Worm (Caenorhabditis elegans) whole organism, L2 larva: Measurements from ENCODE around the gene Y75B8A.34.

Experiments
- C34F6.9 ChIP-seq: fragments of 150-350 bp; optimal IDR thresholded peaks from 2 replicates; lab custom pipeline; 2014; ENCODE audit warnings: missing biosample characterization, missing genetic modification characterization
- F13H6.1 ChIP-seq: sonication (generic microtip); optimal IDR thresholded peaks from 2 replicates; lab custom pipeline; 2016; ENCODE audit warnings: missing genetic modification characterization, missing compliant biosample characterization
- R02D3.7 ChIP-seq: fragments of 150-350 bp; optimal IDR thresholded peaks from 2 replicates; lab custom pipeline; 2014; ENCODE audit warnings: missing biosample characterization, missing genetic modification characterization
- Y55F3AM.14 ChIP-seq: fragments of 200-800 bp; sonication (Bioruptor generic); optimal IDR thresholded peaks from 2 replicates; lab custom pipeline; 2018; ENCODE audit warnings: mild to moderate bottlenecking, missing genetic modification characterization, missing compliant biosample characterization
- ZK546.5 ChIP-seq: sonication (generic microtip); optimal IDR thresholded peaks from 2 replicates; lab custom pipeline; 2017; ENCODE audit warnings: missing biosample characterization, missing genetic modification characterization
- alr-1 ChIP-seq: fragments of 150-350 bp; optimal IDR thresholded peaks from 2 replicates; lab custom pipeline; 2014; ENCODE audit warnings: missing biosample characterization, missing genetic modification characterization
- aly-2 ChIP-seq: fragments of 150-350 bp; optimal IDR thresholded peaks from 2 replicates; lab custom pipeline; 2014; ENCODE audit warnings: missing biosample characterization, missing genetic modification characterization
- ama-1 ChIP-seq: fragments of 150-350 bp; optimal IDR thresholded peaks from 2 replicates; lab custom pipeline; 2018; ENCODE audit warnings: inconsistent platforms
- blmp-1 ChIP-seq: sonication (generic microtip); optimal IDR thresholded peaks from 2 replicates; lab custom pipeline; 2017; ENCODE audit warnings: missing genetic modification characterization, mild to moderate bottlenecking, missing compliant biosample characterization, antibody characterized with exemption, moderate library complexity; ENCODE audit not compliant: insufficient read depth
- ceh-16 ChIP-seq: fragments of 150-350 bp; optimal IDR thresholded peaks from 2 replicates; lab custom pipeline; 2014; ENCODE audit warnings: missing biosample characterization, missing genetic modification characterization
- ceh-82 ChIP-seq: fragments of 150-350 bp; optimal IDR thresholded peaks from 2 replicates; lab custom pipeline; 2014; ENCODE audit warnings: missing biosample characterization, missing genetic modification characterization
- crh-2 ChIP-seq: sonication (generic microtip); optimal IDR thresholded peaks from 2 replicates; lab custom pipeline; 2017; ENCODE audit warnings: missing biosample characterization, missing genetic modification characterization
- dmd-4 ChIP-seq: sonication (generic microtip); optimal IDR thresholded peaks from 2 replicates; lab custom pipeline; 2017; ENCODE audit warnings: missing biosample characterization, missing genetic modification characterization
- egl-27 ChIP-seq: sonication (generic microtip); optimal IDR thresholded peaks from 3 replicates; lab custom pipeline; 2017; ENCODE audit warnings: missing biosample characterization, missing genetic modification reagents, missing genetic modification characterization
- elt-1 ChIP-seq: fragments of 150-350 bp; optimal IDR thresholded peaks from 2 replicates; lab custom pipeline; 2014; ENCODE audit warnings: missing biosample characterization, missing genetic modification characterization
- elt-3 ChIP-seq: sonication (generic microtip); optimal IDR thresholded peaks from 2 replicates; lab custom pipeline; 2017; ENCODE audit warnings: missing biosample characterization, missing genetic modification characterization
- fos-1 ChIP-seq: fragments of 150-350 bp; optimal IDR thresholded peaks from 2 replicates; lab custom pipeline; 2014; ENCODE audit warnings: missing biosample characterization, missing genetic modification characterization
- gmeb-1 ChIP-seq: fragments of 150-350 bp; optimal IDR thresholded peaks from 2 replicates; lab custom pipeline; 2014; ENCODE audit warnings: missing biosample characterization, missing genetic modification characterization
- lin-11 ChIP-seq: fragments of 150-350 bp; sonication (generic microtip); optimal IDR thresholded peaks from 2 replicates; lab custom pipeline; 2014; ENCODE audit warnings: missing biosample characterization, missing genetic modification characterization, inconsistent platforms, mixed read lengths
- lin-13 ChIP-seq: fragments of 150-350 bp; optimal IDR thresholded peaks from 2 replicates; lab custom pipeline; 2014; ENCODE audit warnings: missing biosample characterization, missing genetic modification reagents, missing genetic modification characterization
- lin-39 ChIP-seq: fragments of 150-350 bp; optimal IDR thresholded peaks from 2 replicates; lab custom pipeline; 2014; ENCODE audit warnings: missing biosample characterization, missing genetic modification reagents, missing genetic modification characterization
- lsy-2 ChIP-seq, 2 experiments: fragments of 150-350 bp in 1 of 2; sonication (generic microtip) in 1 of 2; optimal IDR thresholded peaks; 2 replicates each; lab custom pipeline; 2014 to 2017; ENCODE audit warnings: missing biosample characterization in 2 of 2, missing genetic modification characterization in 2 of 2
- mab-5 ChIP-seq: fragments of 150-350 bp; optimal IDR thresholded peaks from 2 replicates; lab custom pipeline; 2014; ENCODE audit warnings: missing biosample characterization, missing genetic modification characterization
- mbf-1 ChIP-seq: sonication (generic microtip); optimal IDR thresholded peaks from 2 replicates; lab custom pipeline; 2017; ENCODE audit warnings: missing biosample characterization, missing genetic modification characterization
- mdl-1 ChIP-seq, 2 experiments: fragments of 150-350 bp in 1 of 2; sonication (generic microtip) in 1 of 2; optimal IDR thresholded peaks; 2 replicates each; lab custom pipeline; 2017; ENCODE audit warnings: missing biosample characterization in 2 of 2, missing genetic modification characterization in 2 of 2
- nhr-10 ChIP-seq: sonication (generic microtip); optimal IDR thresholded peaks from 2 replicates; lab custom pipeline; 2017; ENCODE audit warnings: missing biosample characterization, missing genetic modification characterization
- nhr-11 ChIP-seq: fragments of 150-350 bp; optimal IDR thresholded peaks from 2 replicates; lab custom pipeline; 2014; ENCODE audit warnings: missing biosample characterization, missing genetic modification characterization
- nhr-12 ChIP-seq: fragments of 150-350 bp; optimal IDR thresholded peaks from 2 replicates; lab custom pipeline; 2014; ENCODE audit warnings: missing biosample characterization, missing genetic modification characterization
- nhr-129 ChIP-seq: fragments of 150-350 bp; optimal IDR thresholded peaks from 2 replicates; lab custom pipeline; 2014; ENCODE audit warnings: missing biosample characterization, missing genetic modification characterization
- nhr-21 ChIP-seq: fragments of 150-350 bp; optimal IDR thresholded peaks from 2 replicates; lab custom pipeline; 2014; ENCODE audit warnings: missing biosample characterization, missing genetic modification characterization
- nhr-23 ChIP-seq: fragments of 150-350 bp; optimal IDR thresholded peaks from 2 replicates; lab custom pipeline; 2014; ENCODE audit warnings: missing biosample characterization, missing genetic modification reagents, missing genetic modification characterization
- nhr-237 ChIP-seq: fragments of 150-350 bp; optimal IDR thresholded peaks from 2 replicates; lab custom pipeline; 2014; ENCODE audit warnings: missing biosample characterization, missing genetic modification characterization
- nhr-25 ChIP-seq: fragments of 150-350 bp; sonication (generic microtip); optimal IDR thresholded peaks from 3 replicates; lab custom pipeline; 2014; ENCODE audit warnings: missing biosample characterization, missing genetic modification characterization
- nhr-6 ChIP-seq: fragments of 150-350 bp; optimal IDR thresholded peaks from 2 replicates; lab custom pipeline; 2014; ENCODE audit warnings: missing biosample characterization, missing genetic modification characterization
- nhr-77 ChIP-seq: fragments of 150-350 bp; optimal IDR thresholded peaks from 2 replicates; lab custom pipeline; 2014; ENCODE audit warnings: missing biosample characterization, missing genetic modification characterization
- peb-1 ChIP-seq: fragments of 150-350 bp; optimal IDR thresholded peaks from 2 replicates; lab custom pipeline; 2014; ENCODE audit warnings: missing biosample characterization, missing genetic modification characterization
- sem-4 ChIP-seq: fragments of 150-350 bp; optimal IDR thresholded peaks from 2 replicates; lab custom pipeline; 2014; ENCODE audit warnings: missing biosample characterization, missing genetic modification reagents, missing genetic modification characterization
- skn-1 ChIP-seq: sonication (generic microtip); optimal IDR thresholded peaks from 2 replicates; lab custom pipeline; 2017; ENCODE audit warnings: missing biosample characterization, missing genetic modification characterization
- sma-3 ChIP-seq: sonication (generic microtip); optimal IDR thresholded peaks from 2 replicates; lab custom pipeline; 2016; ENCODE audit warnings: missing genetic modification reagents, missing genetic modification characterization, missing compliant biosample characterization
- sma-9 ChIP-seq, 2 experiments: fragments of 150-350 bp in 1 of 2; sonication (generic microtip) in 1 of 2; optimal IDR thresholded peaks; 2 replicates each; lab custom pipeline; 2014 to 2016; ENCODE audit warnings: missing genetic modification characterization in 2 of 2, mild to moderate bottlenecking in 1 of 2, missing biosample characterization in 1 of 2, missing compliant biosample characterization in 1 of 2, missing genetic modification reagents in 1 of 2, moderate library complexity in 1 of 2
- snpc-4 ChIP-seq: fragments of 150-350 bp; optimal IDR thresholded peaks from 2 replicates; lab custom pipeline; 2014; ENCODE audit warnings: missing biosample characterization, missing genetic modification characterization
- unc-39 ChIP-seq: fragments of 150-350 bp; optimal IDR thresholded peaks from 2 replicates; lab custom pipeline; 2014; ENCODE audit warnings: missing biosample characterization, missing genetic modification characterization
- unc-55 ChIP-seq: fragments of 150-350 bp; sonication (generic microtip); optimal IDR thresholded peaks from 3 replicates; lab custom pipeline; 2014; ENCODE audit warnings: missing biosample characterization, missing genetic modification reagents, missing genetic modification characterization
- unc-62 ChIP-seq: fragments of 150-350 bp; optimal IDR thresholded peaks from 2 replicates; lab custom pipeline; 2014; ENCODE audit warnings: missing biosample characterization, missing genetic modification reagents, missing genetic modification characterization
- zag-1 ChIP-seq: fragments of 150-350 bp; optimal IDR thresholded peaks from 2 replicates; lab custom pipeline; 2014; ENCODE audit warnings: missing biosample characterization, missing genetic modification characterization
- ztf-1 ChIP-seq: fragments of 200-800 bp; sonication (Bioruptor generic); conservative IDR thresholded peaks from 2 replicates; pipeline ENCODE4 v1.3.6; 2022; ENCODE audit warnings: missing genetic modification characterization, missing compliant biosample characterization
- ztf-11 ChIP-seq: sonication (generic microtip); optimal IDR thresholded peaks from 2 replicates; lab custom pipeline; 2017; ENCODE audit warnings: missing biosample characterization, missing genetic modification characterization
- ztf-4 ChIP-seq: fragments of 150-350 bp; optimal IDR thresholded peaks from 2 replicates; lab custom pipeline; 2014; ENCODE audit warnings: missing biosample characterization, missing genetic modification characterization

The Y75B8A.34 gene

DNA sequence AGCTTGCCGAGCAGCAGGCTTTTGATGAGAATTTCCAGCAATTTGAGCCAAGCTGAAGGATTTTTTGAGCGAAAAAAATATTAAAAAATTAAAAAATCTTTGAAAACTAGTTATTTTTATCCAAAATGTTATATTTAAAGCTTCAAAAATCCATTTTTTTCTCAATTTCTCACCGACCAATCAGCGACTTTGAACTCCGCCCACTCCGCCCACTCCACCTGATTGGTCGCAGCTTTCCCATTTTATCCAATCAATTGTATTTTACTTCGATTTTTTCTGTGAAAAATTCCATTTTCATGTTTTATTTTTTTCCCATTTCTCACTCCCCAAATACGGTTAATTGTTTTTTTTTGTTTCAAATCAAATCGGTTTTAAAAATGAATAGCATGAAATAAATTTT is 14.4 kb upstream of the Y75B8A.34 start:
- TF ChIP-seq lsy-2 (tag; optimal IDR thresholded peaks at IDR 0.05; lab: Kevin White, UChicago), result peak in 1 of 2 experiments; percentile 53
- TF ChIP-seq ZK546.5 (tag; lab: Kevin White, UChicago), result no peak
- TF ChIP-seq mab-5, result no peak

DNA sequence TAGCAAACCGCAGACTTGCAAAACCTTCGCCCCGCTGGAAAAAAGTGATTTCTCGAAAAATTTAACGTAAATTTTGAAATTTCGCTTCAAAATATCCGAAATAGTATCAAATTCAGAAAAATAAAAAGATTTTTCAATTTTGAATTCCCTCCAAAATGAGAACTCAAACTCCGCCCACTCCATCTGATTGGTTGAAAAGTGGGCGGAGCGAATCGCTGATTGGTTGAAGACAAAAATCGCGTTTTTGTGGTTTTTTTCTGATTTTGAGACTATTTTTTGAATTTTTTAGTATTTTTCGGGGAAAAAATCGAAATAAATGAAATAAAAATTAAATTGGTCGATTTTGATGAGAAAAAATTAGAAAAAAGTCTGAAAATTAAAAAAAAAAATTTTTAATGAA is 10.3 kb upstream of the Y75B8A.34 start:
- TF ChIP-seq ceh-82 (no peak), nhr-21 (tag; lab: Kevin White, UChicago) (no peak), sem-4 (tag; lab: Kevin White, UChicago) (no peak), ama-1 (lab: Kevin White, UChicago) (no peak), elt-1 (tag; lab: Kevin White, UChicago) (no peak), gmeb-1 (tag; lab: Kevin White, UChicago) (no peak), nhr-25 (no peak), lsy-2 (tag; optimal IDR thresholded peaks at IDR 0.05; lab: Kevin White, UChicago) (no peak), elt-3 (tag; lab: Kevin White, UChicago) (no peak), peb-1 (tag; lab: Kevin White, UChicago) (no peak), nhr-6 (no peak)

DNA sequence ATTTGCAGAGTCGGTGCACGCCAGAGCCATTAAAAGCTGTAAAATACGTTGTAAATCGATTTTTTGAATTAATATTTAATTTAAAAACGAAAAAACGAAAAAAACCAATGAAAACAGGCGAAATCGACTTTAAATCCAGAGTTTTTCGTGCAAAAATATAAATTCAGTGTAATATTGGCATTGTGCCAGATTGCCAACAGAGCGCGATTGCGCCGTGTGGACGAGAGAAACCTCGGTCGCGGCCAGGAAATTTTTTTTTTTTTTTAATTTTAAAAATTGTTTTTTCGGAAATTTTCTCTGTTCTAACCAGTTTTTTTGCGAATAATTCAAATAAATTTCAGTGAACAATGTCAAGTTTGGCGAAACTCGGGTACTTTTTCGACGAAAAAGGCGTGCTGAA is 8.1 kb upstream of the Y75B8A.34 start, which contains the start of the genes pph-4.1 and Y75B8A.31:
pph-4.1 (minus strand) TSS at position 36 of the 400 bp plus-strand sequence.
Y75B8A.31 (plus strand) TSS at position 342 of the 400 bp plus-strand sequence.
- no peak for TF ChIP-seq alr-1 (tag; lab: Kevin White, UChicago)
- peak; percentile 49 for TF ChIP-seq mab-5
- TF ChIP-seq nhr-129 (tag; lab: Kevin White, UChicago), result peak; percentile 32
- TF ChIP-seq nhr-11, result no peak
- TF ChIP-seq mdl-1 (tag; optimal IDR thresholded peaks at IDR 0.05; lab: Kevin White, UChicago), result peak in 1 of 2 experiments; percentile 5
- TF ChIP-seq zag-1 (tag; lab: Kevin White, UChicago), result no peak
- peak; percentile 61 for TF ChIP-seq nhr-21 (tag; lab: Kevin White, UChicago)
- TF ChIP-seq sma-9 (GFP tag; optimal IDR thresholded peaks at IDR 0.05; lab: Kevin White, UChicago), result peak; percentile 87
- no peak for TF ChIP-seq sma-9 (tag; optimal IDR thresholded peaks at IDR 0.05; lab: Kevin White, UChicago)
- no peak for TF ChIP-seq R02D3.7 (tag; lab: Kevin White, UChicago)
- peak; percentile 89 for TF ChIP-seq lin-13
- peak; percentile 26 for TF ChIP-seq ztf-4 (tag; lab: Kevin White, UChicago)
- peak; percentile 90 for TF ChIP-seq sma-3 (GFP tag; lab: Kevin White, UChicago)
- TF ChIP-seq nhr-25, result peak; percentile 85
- TF ChIP-seq nhr-12, result no peak
- TF ChIP-seq elt-1 (tag; lab: Kevin White, UChicago), result no peak
- TF ChIP-seq peb-1 (tag; lab: Kevin White, UChicago), result no peak
- peak; percentile 69 for TF ChIP-seq fos-1 (tag; lab: Kevin White, UChicago)
- TF ChIP-seq C34F6.9, result peak; percentile 93
- peak; percentile 11 for TF ChIP-seq blmp-1 (tag; lab: Kevin White, UChicago)
- no peak for TF ChIP-seq aly-2
- TF ChIP-seq nhr-10 (tag; lab: Kevin White, UChicago), result no peak
- TF ChIP-seq egl-27, result peak; percentile 35
- peak; percentile 75 to 91 for TF ChIP-seq lsy-2 (tag; optimal IDR thresholded peaks at IDR 0.05; lab: Kevin White, UChicago)
- TF ChIP-seq crh-2 (tag; lab: Kevin White, UChicago), result peak; percentile 78
- TF ChIP-seq skn-1 (tag; lab: Kevin White, UChicago), result peak; percentile 30
- TF ChIP-seq Y55F3AM.14 (GFP tag; lab: Kevin White, UChicago), result no peak
- no peak for TF ChIP-seq nhr-237
- TF ChIP-seq ceh-82, result no peak
- TF ChIP-seq lin-11 (tag; lab: Kevin White, UChicago), result peak; percentile 71
- TF ChIP-seq nhr-6, result peak; percentile 57
- TF ChIP-seq ztf-1 (GFP tag; lab: Robert Waterston, UW), result no peak
- TF ChIP-seq snpc-4 (tag; lab: Kevin White, UChicago), result peak; percentile 65
- no peak for TF ChIP-seq nhr-23 (tag; lab: Kevin White, UChicago)
- peak; percentile 86 for TF ChIP-seq gmeb-1 (tag; lab: Kevin White, UChicago)
- no peak for TF ChIP-seq lin-39 (tag; lab: Kevin White, UChicago)
- no peak for TF ChIP-seq unc-62 (GFP tag; lab: Kevin White, UChicago)
- TF ChIP-seq ceh-16 (tag; lab: Kevin White, UChicago), result no peak
- peak; percentile 93 for TF ChIP-seq unc-55
- TF ChIP-seq ztf-11 (tag; lab: Kevin White, UChicago), result no peak
- peak; percentile 94 for TF ChIP-seq sem-4 (tag; lab: Kevin White, UChicago)
- no peak for TF ChIP-seq unc-39
- no peak for TF ChIP-seq mbf-1 (tag; lab: Kevin White, UChicago)
- TF ChIP-seq dmd-4 (tag; lab: Kevin White, UChicago), result no peak
- TF ChIP-seq elt-3 (tag; lab: Kevin White, UChicago), result no peak
- peak; percentile 86 for TF ChIP-seq F13H6.1
- TF ChIP-seq nhr-77, result no peak
- TF ChIP-seq ama-1 (lab: Kevin White, UChicago), result no peak
- peak; percentile 28 for TF ChIP-seq ZK546.5 (tag; lab: Kevin White, UChicago)
